Fruit fly (Drosophila melanogaster): ENCODE measurements around the gene ssp3.

ssp3 gene

DNA sequence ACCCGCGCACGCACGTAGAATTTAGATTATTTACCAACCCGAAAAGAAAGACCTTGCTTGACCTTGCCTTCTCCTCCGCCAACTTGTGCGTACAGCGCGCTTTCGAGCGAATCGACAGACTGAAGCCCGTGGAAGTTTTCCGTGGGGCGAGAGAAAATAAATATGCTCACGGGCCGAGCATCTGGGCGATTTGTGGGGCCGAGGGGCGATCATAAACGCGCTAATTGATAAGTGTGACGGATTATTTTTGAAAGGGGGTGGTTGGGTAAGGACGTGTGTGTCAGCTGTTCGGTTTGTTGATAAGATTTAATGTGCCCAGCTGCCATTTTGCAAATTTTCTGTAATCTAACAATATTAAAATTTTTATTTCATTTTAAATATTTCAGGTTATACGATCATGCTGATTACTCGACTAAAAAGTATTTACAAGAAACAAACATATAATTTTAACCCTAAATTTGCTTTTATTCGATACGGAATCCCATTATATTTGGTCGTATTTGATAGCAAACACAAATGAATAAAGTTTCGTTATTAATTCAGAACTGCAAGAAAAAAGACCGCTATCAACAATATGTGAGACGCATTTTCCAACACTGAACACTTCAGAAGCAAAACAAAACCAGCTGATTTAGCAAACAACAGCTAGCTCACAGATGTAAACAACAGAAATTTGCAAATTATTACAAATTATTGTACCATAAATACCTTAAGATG is 30.5 kb upstream of the ssp3 start, which contains the start of the genes L2HGDH and CG10431 (continued):
- TF ChIP-seq Blimp-1 (GFP tag; optimal IDR thresholded peaks at IDR 0.05): no peak
- peak; percentile 58 for TF ChIP-seq CG8319 (GFP tag; optimal IDR thresholded peaks at IDR 0.05)
- TF ChIP-seq CG32006 (GFP tag; optimal IDR thresholded peaks at IDR 0.05): no peak
- TF ChIP-seq acj6 (GFP tag; optimal IDR thresholded peaks at IDR 0.05): peak; percentile 69
- no peak for TF ChIP-seq CG1621 (tag; optimal IDR thresholded peaks at IDR 0.05)
- TF ChIP-seq CG6792 (GFP tag; optimal IDR thresholded peaks at IDR 0.05): peak; percentile 61
- TF ChIP-seq Hr4 (GFP tag; optimal IDR thresholded peaks at IDR 0.05): no peak
- peak; percentile 92 for TF ChIP-seq Eip78C (GFP tag)
- peak; percentile 69 for TF ChIP-seq CG3032 (tag; optimal IDR thresholded peaks at IDR 0.05)
- no peak for TF ChIP-seq dsx (GFP tag; optimal IDR thresholded peaks at IDR 0.05; ENCODE audit: poor library complexity, severe bottlenecking)
- peak; percentile 65 for TF ChIP-seq Sox14 (GFP tag; optimal IDR thresholded peaks at IDR 0.05)
- TF ChIP-seq CG10669 (GFP tag; optimal IDR thresholded peaks at IDR 0.05): peak; percentile 46
- no peak for TF ChIP-seq CG3919 (GFP tag; optimal IDR thresholded peaks at IDR 0.05)
- no peak for TF ChIP-seq salr (GFP tag; optimal IDR thresholded peaks at IDR 0.05)
- TF ChIP-seq CG9139 (GFP tag; optimal IDR thresholded peaks at IDR 0.05): no peak
- TF ChIP-seq eg (GFP tag; IDR thresholded peaks at IDR 0.05): peak; percentile 74
- TF ChIP-seq CG11762 (GFP tag; optimal IDR thresholded peaks at IDR 0.05; ENCODE audit: insufficient read depth): peak; percentile 23
- TF ChIP-seq Ets96B (tag; optimal IDR thresholded peaks at IDR 0.05): peak; percentile 52
- TF ChIP-seq CG11902 (GFP tag; optimal IDR thresholded peaks at IDR 0.05): no peak
- TF ChIP-seq CG6163 (GFP tag; IDR thresholded peaks at IDR 0.05): 0 out of 3 replicates have a peak, but pooled peaks have one; percentile 22
- no peak for TF ChIP-seq CG4318 (GFP tag; optimal IDR thresholded peaks at IDR 0.05)

DNA sequence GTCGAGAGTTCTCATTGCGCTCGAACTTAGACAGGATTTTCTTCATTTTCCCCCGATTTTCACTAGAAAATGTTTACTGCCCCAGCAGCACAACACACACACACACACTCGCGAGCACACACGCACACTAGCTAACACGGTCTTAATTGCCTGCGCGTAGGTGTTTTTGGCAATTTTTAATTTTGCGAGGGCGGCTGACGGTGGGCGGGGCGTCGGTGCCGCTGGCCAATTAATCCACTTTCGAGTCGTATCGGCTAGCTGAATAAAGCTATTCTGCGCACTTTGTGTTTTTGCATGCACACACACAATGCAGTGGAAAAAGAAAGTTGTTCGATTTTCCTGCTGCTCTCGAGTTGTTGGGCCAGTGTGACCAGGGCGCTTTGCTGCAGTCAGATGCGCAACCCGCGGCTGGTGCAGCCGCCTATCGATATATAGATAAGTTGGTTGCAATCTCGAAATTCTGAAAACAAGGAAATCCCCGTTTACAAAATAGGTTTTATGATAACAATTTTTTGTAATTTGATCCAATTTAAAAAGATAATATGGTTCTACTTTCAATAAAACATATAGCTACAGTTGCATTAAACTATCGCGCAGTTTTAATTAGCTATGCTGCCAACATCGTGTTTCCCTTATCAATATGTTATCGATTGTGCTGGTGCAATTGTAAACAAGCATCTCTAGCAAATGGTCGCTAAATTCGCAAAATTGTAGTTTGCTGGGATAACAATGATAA is 24.8 kb upstream of the ssp3 start, which contains the start of the genes Nak and Tango6:
Nak (minus strand) TSS at position 375 of the 736 bp plus-strand sequence.
Tango6 (plus strand) TSS at position 659 of the 736 bp plus-strand sequence.
- TF ChIP-seq CG6792 (GFP tag; optimal IDR thresholded peaks at IDR 0.05) (peak; percentile 8), CG6808 (GFP tag; optimal IDR thresholded peaks at IDR 0.05) (no peak), CG34406 (GFP tag; optimal IDR thresholded peaks at IDR 0.05) (no peak), CG15336 (GFP tag; IDR thresholded peaks at IDR 0.05) (peak; percentile 25; the same call in 1 of the 2 replicates), dsx (GFP tag; optimal IDR thresholded peaks at IDR 0.05; ENCODE audit: poor library complexity, severe bottlenecking) (no peak), fkh (GFP tag; optimal IDR thresholded peaks at IDR 0.05) (peak; percentile 86), dac (GFP tag; optimal IDR thresholded peaks at IDR 0.05) (no peak), Gug (GFP tag; IDR thresholded peaks at IDR 0.05) (no peak), achi (GFP tag; optimal IDR thresholded peaks at IDR 0.05) (peak; percentile 55), Blimp-1 (GFP tag; optimal IDR thresholded peaks at IDR 0.05) (peak; percentile 11), CG8119 (GFP tag; IDR thresholded peaks at IDR 0.05) (no peak), Sox15 (GFP tag; optimal IDR thresholded peaks at IDR 0.05) (no peak), CG8319 (GFP tag; optimal IDR thresholded peaks at IDR 0.05) (no peak), ss (GFP tag; optimal IDR thresholded peaks at IDR 0.05) (no peak), spab (GFP tag; optimal IDR thresholded peaks at IDR 0.05) (no peak), Ets21C (GFP tag; optimal IDR thresholded peaks at IDR 0.05) (peak; percentile 46), CG8632 (GFP tag; optimal IDR thresholded peaks at IDR 0.05) (no peak), CG11294 (GFP tag; IDR thresholded peaks at IDR 0.05) (no peak), pdm3 (GFP tag; optimal IDR thresholded peaks at IDR 0.05) (peak; percentile 38), Sox102F (GFP tag; optimal IDR thresholded peaks at IDR 0.05) (no peak), eg (GFP tag; IDR thresholded peaks at IDR 0.05) (no peak), esn (GFP tag; optimal IDR thresholded peaks at IDR 0.05) (peak; percentile 55), Met (GFP tag; optimal IDR thresholded peaks at IDR 0.05) (peak; percentile 44), Hr4 (GFP tag; optimal IDR thresholded peaks at IDR 0.05) (peak; percentile 31), CG6854 (GFP tag; optimal IDR thresholded peaks at IDR 0.05) (peak; percentile 38), fd85E (GFP tag; optimal IDR thresholded peaks at IDR 0.05) (no peak), Hr39 (GFP tag; optimal IDR thresholded peaks at IDR 0.05) (peak; percentile 46), net (GFP tag; optimal IDR thresholded peaks at IDR 0.05) (no peak), Ets96B (tag; optimal IDR thresholded peaks at IDR 0.05) (peak; percentile 8), CG1621 (tag; optimal IDR thresholded peaks at IDR 0.05) (no peak), CG11762 (GFP tag; optimal IDR thresholded peaks at IDR 0.05; ENCODE audit: insufficient read depth) (no peak), Lpt (GFP tag; optimal IDR thresholded peaks at IDR 0.05) (no peak), CG32006 (GFP tag; optimal IDR thresholded peaks at IDR 0.05) (no peak), CG7368 (GFP tag; optimal IDR thresholded peaks at IDR 0.05) (no peak), CG6276 (GFP tag; optimal IDR thresholded peaks at IDR 0.05) (no peak)
